Fruit fly (Drosophila melanogaster) whole organism, adult: ENCODE data around the gene CG13043.

Source experiments
- CG12768 ChIP-seq: fragments of 200-800 bp; sonication (Bioruptor generic); optimal IDR thresholded peaks from 2 replicates; lab custom pipeline; 2017; ENCODE audit warnings: missing biosample characterization, missing genetic modification characterization, mild to moderate bottlenecking, moderate library complexity, missing genetic modification reagents
- CG7101 ChIP-seq: fragments of 200-800 bp; sonication (Bioruptor generic); optimal IDR thresholded peaks from 2 replicates; lab custom pipeline; 2018; ENCODE audit warnings: missing biosample characterization, mild to moderate bottlenecking, missing genetic modification characterization, moderate library complexity
- Clk ChIP-seq: fragments of 200-800 bp; sonication (Bioruptor generic); optimal IDR thresholded peaks from 2 replicates; lab custom pipeline; 2017; ENCODE audit warnings: missing biosample characterization, missing genetic modification characterization

- TF ChIP-seq CG7101 (tag; lab: Kevin White, UChicago), result no peak
- TF ChIP-seq Clk (GFP tag; lab: Kevin White, UChicago), result no peak
- TF ChIP-seq CG12768, result no peak
Observed at dm6 chr3L:16339463-16339862, 33.8 kb upstream of the CG13043 start.
